Worm (Caenorhabditis elegans) whole organism, mixed stage, embryonic: ENCODE data around the gene ZC302.3.

Experiments used
- blmp-1 ChIP-seq: fragments of 150-350 bp; optimal IDR thresholded peaks from 2 replicates; lab custom pipeline; 2014; ENCODE audit warnings: missing biosample characterization, missing genetic modification characterization
- snpc-4 ChIP-seq: fragments of 150-350 bp; optimal IDR thresholded peaks from 2 replicates; lab custom pipeline; 2014; ENCODE audit warnings: missing biosample characterization, missing genetic modification characterization
- sptf-1 ChIP-seq: sonication (generic microtip); optimal IDR thresholded peaks from 2 replicates; lab custom pipeline; 2017; ENCODE audit warnings: mild to moderate bottlenecking, missing genetic modification characterization, moderate library complexity, missing compliant biosample characterization

DNA sequence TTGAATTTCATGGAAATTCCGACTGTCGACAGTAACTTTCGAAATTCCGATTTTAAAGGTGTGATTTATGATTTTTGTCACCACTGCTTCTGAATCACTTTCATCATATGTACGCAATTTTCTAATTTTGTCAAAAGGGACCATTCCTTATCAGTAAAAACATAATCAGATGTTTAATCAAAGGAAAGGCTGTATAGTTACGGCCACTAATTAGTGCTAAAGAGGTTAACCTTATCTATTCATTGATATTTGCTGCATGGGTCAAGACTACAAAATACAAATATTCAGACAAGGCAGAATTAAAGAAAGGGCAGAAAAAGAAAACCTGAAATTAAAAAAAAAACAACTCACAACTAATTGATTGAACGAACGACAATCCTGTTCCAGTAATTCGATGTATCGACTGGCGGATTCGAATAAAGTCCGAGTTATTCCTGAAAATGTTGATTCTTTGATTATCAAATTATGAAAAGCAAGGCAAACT, 9.2 kb downstream of the ZC302.3 start, which contains the start of gene T28B11.1:
- TF ChIP-seq snpc-4 = no peak
- TF ChIP-seq blmp-1 (tag; lab: Kevin White, UChicago) = no peak
- TF ChIP-seq sptf-1 (tag; lab: Kevin White, UChicago) = no peak
